Fruit fly (Drosophila melanogaster) whole organism, prepupa: Measurements from ENCODE around the gene CG8135.

Experiments
- CG11902 ChIP-seq: fragments of 200-800 bp; sonication (Bioruptor generic); optimal IDR thresholded peaks from 3 replicates; lab custom pipeline; 2016; ENCODE audit warnings: missing biosample characterization, missing genetic modification characterization
- CG1621 ChIP-seq: fragments of 200-800 bp; sonication (Bioruptor generic); optimal IDR thresholded peaks from 3 replicates; lab custom pipeline; 2018; ENCODE audit warnings: missing biosample characterization, mild to moderate bottlenecking, missing genetic modification characterization
- CG3032 ChIP-seq: fragments of 200-800 bp; optimal IDR thresholded peaks from 2 replicates; lab custom pipeline; 2019; ENCODE audit warnings: missing biosample characterization, mild to moderate bottlenecking, missing genetic modification characterization, moderate library complexity
- CG6163 ChIP-seq: fragments of 200-800 bp; sonication (Bioruptor generic); IDR thresholded peaks from 3 replicates; pipeline ENCODE4 v1.3.6; 2022; ENCODE audit warnings: missing biosample characterization, missing genetic modification characterization
- CG6276 ChIP-seq: fragments of 200-800 bp; sonication (Bioruptor generic); optimal IDR thresholded peaks from 2 replicates; lab custom pipeline; 2017; ENCODE audit warnings: missing biosample characterization, mild to moderate bottlenecking, missing genetic modification characterization
- CG9139 ChIP-seq: fragments of 200-800 bp; sonication (Bioruptor generic); optimal IDR thresholded peaks from 3 replicates; lab custom pipeline; 2017; ENCODE audit warnings: missing biosample characterization, mild to moderate bottlenecking, missing genetic modification characterization
- OdsH ChIP-seq: fragments of 200-800 bp; sonication (Bioruptor generic); optimal IDR thresholded peaks from 3 replicates; lab custom pipeline; 2016; ENCODE audit warnings: missing biosample characterization, missing genetic modification characterization
- Smox ChIP-seq: fragments of 200-800 bp; sonication (Bioruptor generic); optimal IDR thresholded peaks from 3 replicates; lab custom pipeline; 2016; ENCODE audit warnings: missing biosample characterization, missing genetic modification characterization
- fd59A ChIP-seq: fragments of 200-800 bp; sonication (Bioruptor generic); optimal IDR thresholded peaks from 2 replicates; lab custom pipeline; 2017; ENCODE audit warnings: missing biosample characterization, mild to moderate bottlenecking, missing genetic modification characterization, missing genetic modification reagents
- lz ChIP-seq: fragments of 200-800 bp; sonication (Bioruptor generic); optimal IDR thresholded peaks from 3 replicates; lab custom pipeline; 2016; ENCODE audit warnings: missing biosample characterization, missing genetic modification characterization
- vri ChIP-seq: fragments of 200-800 bp; sonication (Bioruptor generic); optimal IDR thresholded peaks from 3 replicates; lab custom pipeline; 2016; ENCODE audit warnings: missing biosample characterization, mild to moderate bottlenecking, missing genetic modification characterization

dm6 chr3R:9393542-9394025 lies 10.6 kb upstream of the CG8135 start:
- peak; percentile 94 for TF ChIP-seq CG9139 (GFP tag; lab: Kevin White, UChicago)
- peak; percentile 89 for TF ChIP-seq vri (GFP tag; lab: Kevin White, UChicago)
- TF ChIP-seq CG3032 (tag; lab: Kevin White, UChicago): peak; percentile 98
- TF ChIP-seq CG1621: peak; percentile 96
- TF ChIP-seq CG6276 (GFP tag; lab: Kevin White, UChicago): peak; percentile 96
- peak; percentile 97 for TF ChIP-seq fd59A (GFP tag; lab: Kevin White, UChicago)
- TF ChIP-seq OdsH (GFP tag; lab: Kevin White, UChicago): peak; percentile 95
- TF ChIP-seq lz (GFP tag; lab: Kevin White, UChicago): peak; percentile 91
- TF ChIP-seq CG11902: peak; percentile 78
- TF ChIP-seq CG6163 (GFP tag; lab: Robert Waterston, UW): peak; percentile 98
- TF ChIP-seq Smox (GFP tag; lab: Kevin White, UChicago): peak; percentile 91
